Worm (Caenorhabditis elegans): ENCODE results near the gene gcy-23.
A peak's percentile ranks its signal among the peaks of the same experiment; 100 is the strongest.

gcy-23 gene

ce11 chrIV:3261761-3262160, 27.4 kb downstream of the gcy-23 start:
- no peak for TF ChIP-seq unc-55 (GFP tag; optimal IDR thresholded peaks at IDR 0.05)
- no peak for TF ChIP-seq F13H6.1 (tag; optimal IDR thresholded peaks at IDR 0.05)
- no peak for TF ChIP-seq mdl-1 (tag; optimal IDR thresholded peaks at IDR 0.05)
- TF ChIP-seq snpc-4 (tag; optimal IDR thresholded peaks at IDR 0.05), result no peak
- no peak for TF ChIP-seq nhr-6 (tag; optimal IDR thresholded peaks at IDR 0.05)
- no peak for TF ChIP-seq ceh-16 (tag; optimal IDR thresholded peaks at IDR 0.05)
- no peak for TF ChIP-seq sem-4 (tag; optimal IDR thresholded peaks at IDR 0.05)
- TF ChIP-seq nhr-11 (tag; optimal IDR thresholded peaks at IDR 0.05), result no peak
- TF ChIP-seq peb-1 (tag; optimal IDR thresholded peaks at IDR 0.05), result no peak
- TF ChIP-seq nhr-21 (tag; optimal IDR thresholded peaks at IDR 0.05), result no peak
- no peak for TF ChIP-seq nhr-12 (tag; optimal IDR thresholded peaks at IDR 0.05)
- no peak for TF ChIP-seq gmeb-1 (tag; optimal IDR thresholded peaks at IDR 0.05)
- TF ChIP-seq blmp-1 (tag; optimal IDR thresholded peaks at IDR 0.05; ENCODE audit: insufficient read depth), result no peak

- TF ChIP-seq C34F6.9 (tag; optimal IDR thresholded peaks at IDR 0.05), result no peak
- no peak for TF ChIP-seq sem-4 (tag; optimal IDR thresholded peaks at IDR 0.05)
Measured at ce11 chrIV:3260216-3260615, 28.9 kb downstream of the gcy-23 start.

ce11 chrIV:3258528-3258927, 30.6 kb downstream of the gcy-23 start, which contains the start of gene T26C12.1:
Gene T26C12.1 (plus strand): TSS chrIV:3258910.
- TF ChIP-seq fos-1 (tag; optimal IDR thresholded peaks at IDR 0.05) (peak; percentile 66), crh-2 (tag; optimal IDR thresholded peaks at IDR 0.05) (no peak)

ce11 chrIV:3256866-3257265, 32.3 kb downstream of the gcy-23 start:
- TF ChIP-seq nhr-21 (tag; optimal IDR thresholded peaks at IDR 0.05) (peak; percentile 9), F13H6.1 (tag; optimal IDR thresholded peaks at IDR 0.05) (no peak), R02D3.7 (tag; optimal IDR thresholded peaks at IDR 0.05) (no peak), unc-62 (GFP tag; optimal IDR thresholded peaks at IDR 0.05) (no peak), elt-3 (tag; optimal IDR thresholded peaks at IDR 0.05) (no peak)

ce11 chrIV:3254443-3254842, 34.7 kb downstream of the gcy-23 start, which contains the start of gene dmd-9:
Gene dmd-9 (minus strand): TSS chrIV:3254543.
- TF ChIP-seq nhr-77 (tag; optimal IDR thresholded peaks at IDR 0.05) (no peak), nhr-23 (tag; optimal IDR thresholded peaks at IDR 0.05) (no peak), ZK546.5 (tag; optimal IDR thresholded peaks at IDR 0.05) (no peak), fos-1 (tag; optimal IDR thresholded peaks at IDR 0.05) (no peak), crh-2 (tag; optimal IDR thresholded peaks at IDR 0.05) (no peak), R02D3.7 (tag; optimal IDR thresholded peaks at IDR 0.05) (no peak), mdl-1 (tag; optimal IDR thresholded peaks at IDR 0.05) (no peak), ceh-16 (tag; optimal IDR thresholded peaks at IDR 0.05) (no peak), nhr-237 (tag; optimal IDR thresholded peaks at IDR 0.05) (no peak), alr-1 (tag; optimal IDR thresholded peaks at IDR 0.05) (no peak)

- TF ChIP-seq egl-27 (tag; optimal IDR thresholded peaks at IDR 0.05) (no peak), lin-13 (GFP tag; optimal IDR thresholded peaks at IDR 0.05) (no peak), alr-1 (tag; optimal IDR thresholded peaks at IDR 0.05) (no peak), ztf-11 (tag; optimal IDR thresholded peaks at IDR 0.05) (no peak), nhr-12 (tag; optimal IDR thresholded peaks at IDR 0.05) (no peak), dmd-4 (tag; optimal IDR thresholded peaks at IDR 0.05) (no peak)
Measured at ce11 chrIV:3252047-3252446, 37.1 kb downstream of the gcy-23 start.

- TF ChIP-seq crh-2 (tag; optimal IDR thresholded peaks at IDR 0.05) (no peak), egl-27 (tag; optimal IDR thresholded peaks at IDR 0.05) (no peak), nhr-237 (tag; optimal IDR thresholded peaks at IDR 0.05) (no peak), nhr-25 (tag; optimal IDR thresholded peaks at IDR 0.05) (no peak), alr-1 (tag; optimal IDR thresholded peaks at IDR 0.05) (no peak), ztf-11 (tag; optimal IDR thresholded peaks at IDR 0.05) (no peak), ceh-16 (tag; optimal IDR thresholded peaks at IDR 0.05) (no peak), nhr-129 (tag; optimal IDR thresholded peaks at IDR 0.05) (no peak), zag-1 (tag; optimal IDR thresholded peaks at IDR 0.05) (no peak), aly-2 (tag; optimal IDR thresholded peaks at IDR 0.05) (no peak), ceh-82 (tag; optimal IDR thresholded peaks at IDR 0.05) (no peak), nhr-6 (tag; optimal IDR thresholded peaks at IDR 0.05) (no peak), ama-1 (optimal IDR thresholded peaks at IDR 0.05) (no peak)
Measured at ce11 chrIV:3251551-3251950, 37.6 kb downstream of the gcy-23 start.
